Fruit fly (Drosophila melanogaster) whole organism, embryonic: ENCODE data around the gene CG11679.

Experiments
- Antp ChIP-seq: fragments of 200-800 bp; sonication (Bioruptor generic); optimal IDR thresholded peaks from 3 replicates; lab custom pipeline; 2016; ENCODE audit warnings: missing biosample characterization, missing genetic modification characterization
- Atf6 ChIP-seq: fragments of 200-800 bp; sonication (Bioruptor generic); IDR thresholded peaks from 2 replicates; pipeline ENCODE4 v1.3.6; 2022; ENCODE audit warnings: missing biosample characterization, missing genetic modification characterization
- BEAF-32 ChIP-seq: fragments of 200-800 bp; sonication (Bioruptor generic); optimal IDR thresholded peaks from 3 replicates; lab custom pipeline; 2017; ENCODE audit warnings: missing biosample characterization, missing genetic modification characterization, mild to moderate bottlenecking, moderate library complexity, missing genetic modification reagents
- Blimp-1 ChIP-seq: fragments of 200-800 bp; sonication (Bioruptor generic); optimal IDR thresholded peaks from 3 replicates; lab custom pipeline; 2018; ENCODE audit warnings: missing biosample characterization, missing genetic modification characterization, mild to moderate bottlenecking, moderate library complexity, missing genetic modification reagents
- CG12659 ChIP-seq: fragments of 200-800 bp; sonication (Bioruptor generic); optimal IDR thresholded peaks from 3 replicates; lab custom pipeline; 2017; ENCODE audit warnings: mild to moderate bottlenecking, missing biosample characterization, missing genetic modification reagents, missing genetic modification characterization
- CG13296 ChIP-seq: fragments of 200-800 bp; sonication (Bioruptor generic); optimal IDR thresholded peaks from 3 replicates; lab custom pipeline; 2018; ENCODE audit warnings: missing biosample characterization, mild to moderate bottlenecking, missing genetic modification characterization
- CG14710 ChIP-seq: fragments of 200-800 bp; sonication (Bioruptor generic); optimal IDR thresholded peaks from 3 replicates; lab custom pipeline; 2019; ENCODE audit warnings: missing biosample characterization, mild to moderate bottlenecking, missing genetic modification characterization, moderate library complexity
- CG1603 ChIP-seq: fragments of 200-800 bp; sonication (Bioruptor generic); optimal IDR thresholded peaks from 2 replicates; lab custom pipeline; 2019; ENCODE audit warnings: missing biosample characterization, mild to moderate bottlenecking, missing genetic modification characterization, moderate library complexity
- CG16813 ChIP-seq: fragments of 200-800 bp; sonication (Bioruptor generic); IDR thresholded peaks from 3 replicates; pipeline ENCODE4 v1.3.6; 2022; ENCODE audit warnings: missing biosample characterization, missing genetic modification characterization; ENCODE audit not compliant: partially characterized antibody
- CG2129 ChIP-seq: fragments of 200-800 bp; sonication (Bioruptor generic); IDR thresholded peaks from 2 replicates; pipeline ENCODE4 v1.3.6; 2022; ENCODE audit warnings: missing biosample characterization, missing genetic modification characterization; ENCODE audit not compliant: partially characterized antibody
- CG30020 ChIP-seq: fragments of 200-800 bp; optimal IDR thresholded peaks from 2 replicates; lab custom pipeline; 2019; ENCODE audit warnings: missing biosample characterization, mild to moderate bottlenecking, missing genetic modification characterization, moderate library complexity
- CG3847 ChIP-seq: fragments of 200-800 bp; sonication (Bioruptor generic); IDR thresholded peaks from 2 replicates; pipeline ENCODE4 v1.3.6; 2022; ENCODE audit warnings: missing biosample characterization, missing genetic modification characterization
- CG3995 ChIP-seq: fragments of 200-800 bp; sonication (Bioruptor generic); optimal IDR thresholded peaks from 3 replicates; lab custom pipeline; 2016; ENCODE audit warnings: missing biosample characterization, missing genetic modification characterization
- CG4282 ChIP-seq: fragments of 200-800 bp; sonication (Bioruptor generic); optimal IDR thresholded peaks from 2 replicates; lab custom pipeline; 2016; ENCODE audit warnings: missing biosample characterization, missing genetic modification characterization
- CG4424 ChIP-seq: fragments of 200-800 bp; sonication (Bioruptor generic); optimal IDR thresholded peaks from 3 replicates; lab custom pipeline; 2016; ENCODE audit warnings: missing biosample characterization, missing genetic modification characterization
- CG6654 ChIP-seq: fragments of 200-800 bp; sonication (Bioruptor generic); optimal IDR thresholded peaks from 2 replicates; lab custom pipeline; 2017; ENCODE audit warnings: missing biosample characterization, mild to moderate bottlenecking, missing genetic modification characterization
- CG6791 ChIP-seq: fragments of 200-800 bp; sonication (Bioruptor generic); IDR thresholded peaks from 3 replicates; pipeline ENCODE4 v1.3.6; 2022; ENCODE audit warnings: missing biosample characterization, missing genetic modification characterization; ENCODE audit not compliant: partially characterized antibody
- CG8281 ChIP-seq: fragments of 200-800 bp; sonication (Bioruptor generic); optimal IDR thresholded peaks from 2 replicates; lab custom pipeline; 2018; ENCODE audit warnings: missing biosample characterization, mild to moderate bottlenecking, missing genetic modification characterization, moderate library complexity
- CG8944 ChIP-seq: fragments of 200-800 bp; sonication (Bioruptor generic); optimal IDR thresholded peaks from 3 replicates; lab custom pipeline; 2016; ENCODE audit warnings: missing biosample characterization, missing genetic modification characterization
- CG9215 ChIP-seq: fragments of 200-800 bp; sonication (Bioruptor generic); IDR thresholded peaks from 2 replicates; pipeline ENCODE4 v1.3.6; 2022; ENCODE audit warnings: missing biosample characterization, missing genetic modification characterization
- D ChIP-seq, 2 experiments: fragments of 200-800 bp in 1 of 2; fragments of >200 bp in 1 of 2; sonication (Bioruptor generic) in 1 of 2; optimal IDR thresholded peaks; 2 replicates in 1 of 2; 3 replicates in 1 of 2; lab custom pipeline; 2017; ENCODE audit warnings: mild to moderate bottlenecking in 1 of 2, missing biosample characterization in 1 of 2, missing genetic modification characterization in 1 of 2, missing genetic modification reagents in 1 of 2
- Doc3 ChIP-seq: fragments of 200-800 bp; sonication (Bioruptor generic); IDR thresholded peaks from 3 replicates; pipeline ENCODE4 v1.3.6; 2022; ENCODE audit warnings: missing biosample characterization, missing genetic modification characterization; ENCODE audit not compliant: partially characterized antibody
- Dref ChIP-seq: fragments of 200-800 bp; sonication (Bioruptor generic); IDR thresholded peaks from 2 replicates; pipeline ENCODE4 v1.3.6; 2022; ENCODE audit warnings: missing biosample characterization, missing genetic modification characterization
- HLH4C ChIP-seq: fragments of 200-800 bp; sonication (Bioruptor generic); IDR thresholded peaks from 3 replicates; pipeline ENCODE4 v1.3.6; 2022; ENCODE audit warnings: missing biosample characterization, missing genetic modification characterization; ENCODE audit not compliant: partially characterized antibody
- Hr3 ChIP-seq: fragments of 200-800 bp; sonication (Bioruptor generic); optimal IDR thresholded peaks from 3 replicates; lab custom pipeline; 2016; ENCODE audit warnings: missing biosample characterization, missing genetic modification characterization
- Hr39 ChIP-seq: fragments of >200 bp; optimal IDR thresholded peaks from 2 replicates; lab custom pipeline; 2017
- Hr78 ChIP-seq, 2 experiments: fragments of 200-800 bp in 1 of 2; fragments of >200 bp in 1 of 2; sonication (Bioruptor generic) in 1 of 2; optimal IDR thresholded peaks; 2 replicates each; lab custom pipeline; 2017 to 2019; ENCODE audit warnings: missing biosample characterization in 2 of 2, missing genetic modification characterization in 2 of 2, mild to moderate bottlenecking in 1 of 2, moderate library complexity in 1 of 2
- Mes4 ChIP-seq: fragments of 200-800 bp; sonication (Bioruptor generic); optimal IDR thresholded peaks from 2 replicates; lab custom pipeline; 2016; ENCODE audit warnings: missing biosample characterization, missing genetic modification characterization
- Opbp ChIP-seq: fragments of 200-800 bp; sonication (Bioruptor generic); IDR thresholded peaks from 3 replicates; pipeline ENCODE4 v1.3.6; 2022; ENCODE audit warnings: missing biosample characterization, missing genetic modification characterization; ENCODE audit not compliant: partially characterized antibody
- Sin3A ChIP-seq: fragments of >200 bp; optimal IDR thresholded peaks from 2 replicates; lab custom pipeline; 2018
- Xbp1 ChIP-seq: fragments of 200-800 bp; sonication (Bioruptor generic); optimal IDR thresholded peaks from 3 replicates; lab custom pipeline; 2016; ENCODE audit warnings: missing biosample characterization, mild to moderate bottlenecking, missing genetic modification characterization
- amos ChIP-seq: fragments of 200-800 bp; sonication (Bioruptor generic); IDR thresholded peaks from 2 replicates; pipeline ENCODE4 v1.3.6; 2022; ENCODE audit warnings: missing biosample characterization, missing genetic modification characterization; ENCODE audit not compliant: partially characterized antibody
- chinmo ChIP-seq: fragments of 200-800 bp; sonication (Bioruptor generic); IDR thresholded peaks from 4 replicates; pipeline ENCODE4 v1.3.6; 2022; ENCODE audit warnings: missing biosample characterization, missing genetic modification characterization; ENCODE audit not compliant: partially characterized antibody
- eyg ChIP-seq: fragments of 200-800 bp; sonication (Bioruptor generic); optimal IDR thresholded peaks from 3 replicates; lab custom pipeline; 2016; ENCODE audit warnings: missing biosample characterization, missing genetic modification characterization
- gce ChIP-seq: fragments of 200-800 bp; sonication (Bioruptor generic); IDR thresholded peaks from 3 replicates; pipeline ENCODE4 v1.3.6; 2022; ENCODE audit warnings: missing biosample characterization, missing genetic modification characterization
- gfzf ChIP-seq: fragments of 200-800 bp; sonication (Bioruptor generic); optimal IDR thresholded peaks from 2 replicates; lab custom pipeline; 2016; ENCODE audit warnings: missing biosample characterization, mild to moderate bottlenecking, missing genetic modification characterization, moderate library complexity
- gsb ChIP-seq: fragments of 200-800 bp; sonication (Bioruptor generic); IDR thresholded peaks from 2 replicates; pipeline ENCODE4 v1.3.6; 2022; ENCODE audit warnings: missing biosample characterization, missing genetic modification characterization
- insv ChIP-seq, 2 experiments: fragments of 200-800 bp; sonication (Bioruptor generic); optimal IDR thresholded peaks; 3 replicates each; lab custom pipeline; 2016 to 2018; ENCODE audit warnings: missing biosample characterization in 2 of 2, missing genetic modification characterization in 2 of 2
- jing ChIP-seq: fragments of 200-800 bp; sonication (Bioruptor generic); optimal IDR thresholded peaks from 2 replicates; lab custom pipeline; 2018; ENCODE audit warnings: missing biosample characterization, mild to moderate bottlenecking, missing genetic modification characterization
- lola ChIP-seq, 3 experiments: fragments of >200 bp in 2 of 3; fragments of 200-800 bp in 1 of 3; sonication (Bioruptor generic) in 1 of 3; optimal IDR thresholded peaks; 2 replicates each; lab custom pipeline; 2017 to 2019; ENCODE audit warnings: missing biosample characterization in 3 of 3, missing genetic modification characterization in 3 of 3, mild to moderate bottlenecking in 1 of 3, moderate library complexity in 1 of 3
- pzg ChIP-seq: fragments of 200-800 bp; sonication (Bioruptor generic); optimal IDR thresholded peaks from 3 replicates; lab custom pipeline; 2018; ENCODE audit warnings: missing biosample characterization, mild to moderate bottlenecking, missing genetic modification characterization, moderate library complexity
- scrt ChIP-seq: fragments of 200-800 bp; sonication (Bioruptor generic); optimal IDR thresholded peaks from 2 replicates; lab custom pipeline; 2018; ENCODE audit warnings: missing biosample characterization, mild to moderate bottlenecking, missing genetic modification characterization, moderate library complexity
- sima ChIP-seq: fragments of 200-800 bp; sonication (Bioruptor generic); optimal IDR thresholded peaks from 2 replicates; lab custom pipeline; 2016; ENCODE audit warnings: missing biosample characterization, missing genetic modification characterization
- sna ChIP-seq: fragments of 200-800 bp; sonication (Bioruptor generic); IDR thresholded peaks from 2 replicates; pipeline ENCODE4 v1.3.6; 2022; ENCODE audit warnings: missing biosample characterization, missing genetic modification characterization; ENCODE audit not compliant: partially characterized antibody
- ssp ChIP-seq: fragments of 200-800 bp; sonication (Bioruptor generic); IDR thresholded peaks from 2 replicates; pipeline ENCODE4 v1.3.6; 2022; ENCODE audit warnings: missing biosample characterization, missing genetic modification characterization
- tll ChIP-seq, 2 experiments: fragments of 200-800 bp in 1 of 2; fragments of >200 bp in 1 of 2; sonication (Bioruptor generic) in 1 of 2; optimal IDR thresholded peaks; 2 replicates each; lab custom pipeline; 2017 to 2019; ENCODE audit warnings: missing biosample characterization in 2 of 2, missing genetic modification characterization in 2 of 2, mild to moderate bottlenecking in 1 of 2, moderate library complexity in 1 of 2
- tup ChIP-seq: fragments of 200-800 bp; sonication (Bioruptor generic); optimal IDR thresholded peaks from 2 replicates; lab custom pipeline; 2016; ENCODE audit warnings: missing biosample characterization, mild to moderate bottlenecking, missing genetic modification characterization, moderate library complexity

The CG11679 gene

DNA sequence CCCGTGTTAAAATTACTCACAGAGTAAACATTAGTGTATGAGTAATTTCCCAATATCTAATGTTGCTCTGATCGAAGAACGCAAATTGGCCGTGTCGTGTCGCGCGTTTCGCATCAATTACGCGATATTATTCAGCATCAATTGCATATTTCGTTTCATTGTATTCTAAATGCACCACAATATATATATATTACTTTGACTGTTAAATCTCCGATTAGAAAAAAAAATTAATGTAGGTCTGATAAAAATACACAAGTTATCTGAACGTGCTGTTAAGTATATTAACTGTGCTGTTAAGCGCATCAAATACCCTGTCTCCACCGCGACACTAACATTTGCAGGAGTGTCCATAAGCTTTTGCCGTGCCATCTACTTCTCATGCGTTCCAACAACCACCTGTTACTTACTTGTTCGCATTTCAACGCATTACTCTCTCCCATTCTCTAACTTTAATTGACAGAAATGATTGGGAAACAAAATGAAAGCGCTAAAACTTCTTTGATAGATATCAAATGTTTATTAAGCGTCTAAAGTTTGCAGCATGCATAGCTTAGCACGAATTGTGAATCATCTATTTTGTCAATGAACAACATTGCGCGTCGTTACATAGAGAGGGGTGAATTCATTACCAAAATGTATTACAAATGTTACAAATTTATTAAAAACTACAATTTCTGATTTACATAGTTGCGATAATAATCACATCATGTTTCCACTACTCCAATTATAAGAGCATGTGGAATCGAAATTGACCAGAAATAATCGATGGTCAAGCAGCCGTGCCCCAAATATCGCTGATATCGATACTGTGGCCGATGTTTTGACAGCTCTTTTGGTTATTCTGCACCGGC lies 21.9 kb upstream of the CG11679 start, which contains the start of the genes Graf and mRpL3 (continued):
- TF ChIP-seq CG8281 (no peak), CG16813 (GFP tag; lab: Robert Waterston, UW) (peak; percentile 92), CG12659 (GFP tag; lab: Kevin White, UChicago) (peak; percentile 8), CG3847 (GFP tag; lab: Robert Waterston, UW) (no peak), sima (GFP tag; lab: Kevin White, UChicago) (no peak), amos (peak; percentile 95), CG8944 (no peak), scrt (GFP tag; lab: Kevin White, UChicago) (peak; percentile 61), CG6791 (GFP tag; lab: Robert Waterston, UW) (peak; percentile 94), gce (GFP tag; lab: Robert Waterston, UW) (no peak), chinmo (GFP tag; lab: Robert Waterston, UW) (peak; percentile 94), BEAF-32 (GFP tag; lab: Kevin White, UChicago) (peak; percentile 86), CG14710 (peak; percentile 41), Hr3 (peak; percentile 4), Hr78 (GFP tag; optimal IDR thresholded peaks at IDR 0.05; lab: Kevin White, UChicago) (peak in 1 of 2 experiments; percentile 23), Opbp (GFP tag; lab: Robert Waterston, UW) (peak; percentile 94), Doc3 (GFP tag; lab: Robert Waterston, UW) (peak; percentile 80), CG3995 (GFP tag; lab: Kevin White, UChicago) (peak; percentile 73), Antp (GFP tag; lab: Kevin White, UChicago) (no peak), pzg (GFP tag; lab: Kevin White, UChicago) (peak; percentile 34), eyg (no peak), jing (GFP tag; lab: Kevin White, UChicago) (no peak), HLH4C (GFP tag; lab: Robert Waterston, UW) (peak; percentile 91), gfzf (GFP tag; lab: Kevin White, UChicago) (peak; percentile 35), Dref (GFP tag; lab: Robert Waterston, UW) (peak; percentile 93), sna (GFP tag; lab: Robert Waterston, UW) (peak; percentile 83), CG13296 (GFP tag; lab: Kevin White, UChicago) (no peak), CG9215 (GFP tag; lab: Robert Waterston, UW) (no peak), insv (GFP tag; optimal IDR thresholded peaks at IDR 0.05; lab: Kevin White, UChicago) (peak in 1 of 2 experiments; percentile 21), CG30020 (peak; percentile 96), Xbp1 (GFP tag; lab: Kevin White, UChicago) (no peak), gsb (no peak), tll (GFP tag; optimal IDR thresholded peaks at IDR 0.05; lab: Kevin White, UChicago) (peak in 1 of 2 experiments; percentile 2), Atf6 (GFP tag; lab: Robert Waterston, UW) (no peak), Mes4 (GFP tag; lab: Kevin White, UChicago) (no peak), Sin3A (lab: Kevin White, UChicago) (peak; percentile 48), D (optimal IDR thresholded peaks at IDR 0.05; lab: Kevin White, UChicago) (no peak), D (GFP tag; optimal IDR thresholded peaks at IDR 0.05; lab: Kevin White, UChicago) (no peak), CG1603 (tag; lab: Kevin White, UChicago) (peak; percentile 33), tup (GFP tag; lab: Kevin White, UChicago) (no peak), CG6654 (GFP tag; lab: Kevin White, UChicago) (no peak), Blimp-1 (GFP tag; lab: Kevin White, UChicago) (no peak), CG4282 (no peak), lola (GFP tag; optimal IDR thresholded peaks at IDR 0.05; lab: Kevin White, UChicago) (peak in 1 of 3 experiments; percentile 85), CG2129 (GFP tag; lab: Robert Waterston, UW) (peak; percentile 81), ssp (peak; percentile 84), Hr39 (lab: Kevin White, UChicago) (no peak), CG4424 (GFP tag; lab: Kevin White, UChicago) (peak; percentile 12)
